Worm (Caenorhabditis elegans): ENCODE results near the gene T21D9.2.

- no peak for TF ChIP-seq tbx-8 (GFP tag; optimal IDR thresholded peaks at IDR 0.05)
- TF ChIP-seq nhr-2 (tag; optimal IDR thresholded peaks at IDR 0.05) = no peak
- TF ChIP-seq blmp-1 (tag; optimal IDR thresholded peaks at IDR 0.05) = no peak
- TF ChIP-seq ceh-43 (GFP tag; optimal IDR thresholded peaks at IDR 0.05) = no peak
- no peak for TF ChIP-seq nhr-237 (tag; optimal IDR thresholded peaks at IDR 0.05)
- TF ChIP-seq nhr-76 (tag; optimal IDR thresholded peaks at IDR 0.05) = no peak
- TF ChIP-seq mls-2 (tag; optimal IDR thresholded peaks at IDR 0.05) = no peak
- TF ChIP-seq unc-62 (GFP tag; optimal IDR thresholded peaks at IDR 0.05) = no peak
- no peak for TF ChIP-seq snpc-4 (tag; optimal IDR thresholded peaks at IDR 0.05)
- no peak for TF ChIP-seq ztf-11 (tag; optimal IDR thresholded peaks at IDR 0.05)
- TF ChIP-seq mab-5 (tag; optimal IDR thresholded peaks at IDR 0.05) = no peak
- TF ChIP-seq elt-3 (tag; optimal IDR thresholded peaks at IDR 0.05) = no peak
Measured at ce11 chrX:2108182-2108581, 11.5 kb upstream of the T21D9.2 start.

Measured in whole organism, mixed stage, embryonic.